Worm (Caenorhabditis elegans) whole organism, L4 larva: ENCODE measurements around the gene C16D9.9.

Experiments
- F26F4.8 ChIP-seq: fragments of 200-800 bp; sonication (Bioruptor generic); conservative IDR thresholded peaks from 2 replicates; pipeline ENCODE4 v1.3.6; 2022; ENCODE audit warnings: missing genetic modification characterization, missing compliant biosample characterization
- attf-4 ChIP-seq: sonication (generic microtip); optimal IDR thresholded peaks from 3 replicates; lab custom pipeline; 2017; ENCODE audit warnings: missing biosample characterization, missing genetic modification characterization
- ceh-82 ChIP-seq: sonication (generic microtip); optimal IDR thresholded peaks from 2 replicates; lab custom pipeline; 2017; ENCODE audit warnings: missing biosample characterization, missing genetic modification characterization
- dve-1 ChIP-seq: sonication (generic microtip); optimal IDR thresholded peaks from 2 replicates; lab custom pipeline; 2017; ENCODE audit warnings: antibody characterized with exemption, mild to moderate bottlenecking, missing genetic modification characterization, missing compliant biosample characterization; ENCODE audit not compliant: insufficient read depth
- hlh-11 ChIP-seq: fragments of 200-800 bp; sonication (Bioruptor generic); optimal IDR thresholded peaks from 2 replicates; lab custom pipeline; 2018; ENCODE audit warnings: mild to moderate bottlenecking, missing genetic modification characterization, missing compliant biosample characterization
- lin-38 ChIP-seq: fragments of 200-800 bp; sonication (Bioruptor generic); IDR thresholded peaks from 2 replicates; pipeline ENCODE4 v1.3.6; 2022; ENCODE audit warnings: missing genetic modification reagents, missing genetic modification characterization, missing compliant biosample characterization
- mes-2 ChIP-seq: sonication (generic microtip); optimal IDR thresholded peaks from 2 replicates; lab custom pipeline; 2016; ENCODE audit warnings: missing genotype, mild to moderate bottlenecking, missing genetic modification characterization, missing compliant biosample characterization; ENCODE audit not compliant: poor library complexity, severe bottlenecking
- nhr-77 ChIP-seq: fragments of 150-350 bp; optimal IDR thresholded peaks from 2 replicates; lab custom pipeline; 2014; ENCODE audit warnings: missing biosample characterization, missing genetic modification characterization
- snpc-4 ChIP-seq: fragments of 150-350 bp; optimal IDR thresholded peaks from 2 replicates; lab custom pipeline; 2014; ENCODE audit warnings: missing biosample characterization, missing genetic modification characterization
- spr-3 ChIP-seq: fragments of 200-800 bp; sonication (Bioruptor generic); optimal IDR thresholded peaks from 2 replicates; lab custom pipeline; 2018; ENCODE audit warnings: mild to moderate bottlenecking, missing genetic modification characterization, missing compliant biosample characterization

ce11 chrV:8271395-8271794 lies 7.4 kb downstream of the C16D9.9 start:
- no peak for TF ChIP-seq lin-38 (GFP tag; lab: Robert Waterston, UW)
- no peak for TF ChIP-seq F26F4.8 (GFP tag; lab: Robert Waterston, UW)
- TF ChIP-seq mes-2 (tag; lab: Kevin White, UChicago): no peak
- TF ChIP-seq nhr-77 (tag; lab: Kevin White, UChicago): no peak
- TF ChIP-seq hlh-11 (tag; lab: Kevin White, UChicago): no peak
- no peak for TF ChIP-seq ceh-82 (tag; lab: Kevin White, UChicago)
- TF ChIP-seq spr-3 (GFP tag; lab: Kevin White, UChicago): no peak
- TF ChIP-seq dve-1 (tag; lab: Kevin White, UChicago): no peak
- no peak for TF ChIP-seq attf-4 (tag; lab: Kevin White, UChicago)
- TF ChIP-seq snpc-4: no peak
